Worm (Caenorhabditis elegans): ENCODE data around the gene srw-91.

DNA sequence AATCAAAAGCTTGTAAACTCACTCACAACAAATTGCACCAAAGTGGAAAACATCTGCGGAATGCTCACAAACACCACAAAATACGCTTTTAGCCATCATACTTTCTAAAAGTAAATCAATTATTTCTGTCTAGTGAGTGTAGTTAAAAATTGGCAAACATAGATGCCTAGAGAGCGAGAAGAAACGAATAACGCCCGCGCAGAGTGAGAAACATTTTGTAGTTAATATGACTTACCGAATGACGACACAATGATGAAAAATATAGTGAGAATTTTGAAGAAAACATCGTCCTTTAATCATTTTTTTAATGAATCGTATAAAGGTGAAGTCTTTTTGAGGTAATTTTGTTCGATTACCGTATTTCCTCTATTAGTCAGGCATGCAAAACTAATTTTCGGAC is 51.3 kb downstream of the srw-91 start, which contains the start of gene nhr-238:
- TF ChIP-seq sea-1 (GFP tag; conservative IDR thresholded peaks at IDR 0.05) (no peak), ama-1 (optimal IDR thresholded peaks at IDR 0.05) (no peak), flt-1 (GFP tag; IDR thresholded peaks at IDR 0.05) (no peak), ceh-13 (GFP tag; optimal IDR thresholded peaks at IDR 0.05) (no peak), hnd-1 (tag; optimal IDR thresholded peaks at IDR 0.05) (no peak), ets-7 (tag; optimal IDR thresholded peaks at IDR 0.05) (no peak), tbx-11 (GFP tag; IDR thresholded peaks at IDR 0.05) (no peak)
